Worm (Caenorhabditis elegans): ENCODE results near the gene H10D18.1.

DNA sequence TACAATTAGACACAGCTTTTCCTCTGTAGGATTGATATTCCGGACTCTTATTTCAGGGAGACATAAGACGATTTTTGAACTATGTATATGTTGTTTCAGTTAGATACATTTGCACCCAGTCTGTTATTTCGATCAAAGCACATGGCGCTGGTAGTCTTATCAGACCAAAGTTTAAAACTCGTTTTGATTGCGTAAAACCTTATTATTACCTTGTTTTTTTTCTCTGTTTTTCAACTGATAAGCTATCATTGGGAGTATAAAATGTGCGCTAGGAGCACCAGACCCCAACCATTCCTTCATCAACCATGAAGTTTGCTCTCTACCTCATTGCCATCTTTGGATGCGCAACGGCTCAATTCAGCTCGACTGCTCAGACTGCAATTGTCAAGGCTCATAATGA is 2.7 kb upstream of the H10D18.1 start, which contains the start of gene scl-12:
- no peak for TF ChIP-seq him-1 (tag; optimal IDR thresholded peaks at IDR 0.05)
- TF ChIP-seq dao-5 (tag; optimal IDR thresholded peaks at IDR 0.05) = no peak

Data from whole organism, L4/young adult.